Fruit fly (Drosophila melanogaster) whole organism: ENCODE results near the gene Prdm13.

Experiments
- CG8478 ChIP-seq: fragments of >200 bp; optimal IDR thresholded peaks from 2 replicates; lab custom pipeline; 2018; ENCODE audit warnings: inconsistent platforms
- Dll ChIP-seq: fragments of >200 bp; optimal IDR thresholded peaks from 2 replicates; lab custom pipeline; 2017
- EcR ChIP-seq, 2 experiments: fragments of >200 bp; optimal IDR thresholded peaks; 2 replicates each; lab custom pipeline; 2017; ENCODE audit warnings: missing biosample characterization in 2 of 2, missing genetic modification characterization in 2 of 2, missing genetic modification reagents in 2 of 2
- pan ChIP-seq: fragments of >200 bp; optimal IDR thresholded peaks from 2 replicates; lab custom pipeline; 2017
- psq ChIP-seq: fragments of >200 bp; optimal IDR thresholded peaks from 2 replicates; lab custom pipeline; 2017
- usp ChIP-seq: fragments of >200 bp; optimal IDR thresholded peaks from 2 replicates; lab custom pipeline; 2017; ENCODE audit warnings: missing biosample characterization, missing genetic modification characterization, mixed read lengths

The Prdm13 gene

DNA sequence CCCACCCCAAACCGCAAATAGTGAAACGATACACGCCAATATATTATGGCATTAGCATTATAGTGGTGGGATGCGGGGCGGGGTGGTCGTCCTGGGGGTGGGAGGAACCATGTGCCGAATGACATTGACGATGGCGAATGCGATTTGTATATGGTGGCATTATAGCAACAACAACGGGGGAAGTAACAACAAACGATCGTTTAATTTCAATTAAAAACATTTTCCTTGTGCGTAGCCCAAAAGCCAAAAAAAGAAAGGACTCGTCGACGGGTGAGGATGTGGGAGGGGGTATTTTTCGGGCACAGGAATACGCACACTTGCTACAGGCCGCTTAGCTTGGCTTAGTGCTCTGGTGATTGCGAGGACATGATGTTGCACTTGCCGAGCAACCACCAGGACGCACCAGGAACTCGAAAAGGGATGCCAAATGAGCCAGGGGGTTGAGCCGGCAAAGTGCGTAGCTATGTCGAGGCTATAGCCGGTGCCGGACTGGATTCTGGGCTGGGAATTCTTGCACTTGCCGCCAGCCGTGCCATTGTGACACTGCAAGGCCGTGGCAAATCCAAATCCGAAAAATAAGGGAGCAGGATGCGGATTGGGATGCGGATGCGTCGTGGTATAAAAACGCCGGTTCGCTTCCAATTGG is at the start of gene Prdm13:
Gene Prdm13 (plus strand): TSS at position 645 of the 646 bp plus-strand sequence.
- TF ChIP-seq CG8478 (no peak), Dll (lab: Kevin White, UChicago) (no peak)

DNA sequence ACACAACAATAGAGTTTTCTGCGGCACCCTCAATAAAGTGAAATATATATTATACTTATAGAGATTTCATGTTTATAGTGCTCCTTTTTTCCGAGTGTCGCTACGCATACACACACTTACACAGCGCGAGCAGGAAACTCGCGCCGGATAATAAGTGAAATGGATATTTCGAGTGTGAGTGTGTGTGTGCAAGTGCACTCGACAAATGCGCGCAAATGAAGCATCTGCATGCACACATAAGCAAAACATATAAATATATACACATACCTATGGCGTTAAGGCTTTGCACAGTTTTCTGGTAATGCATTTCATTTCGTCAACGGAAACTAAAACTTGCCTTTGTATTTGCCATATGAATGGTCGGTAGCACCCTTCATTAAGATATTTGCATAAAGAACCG is 47.4 kb upstream of the Prdm13 start:
- TF ChIP-seq psq (lab: Kevin White, UChicago) = no peak
- no peak for TF ChIP-seq CG8478
- no peak for TF ChIP-seq pan
- no peak for TF ChIP-seq usp (GFP tag; lab: Kevin White, UChicago)
- no peak for TF ChIP-seq Dll (lab: Kevin White, UChicago)
- no peak for TF ChIP-seq EcR (GFP tag; optimal IDR thresholded peaks at IDR 0.05; lab: Kevin White, UChicago)

DNA sequence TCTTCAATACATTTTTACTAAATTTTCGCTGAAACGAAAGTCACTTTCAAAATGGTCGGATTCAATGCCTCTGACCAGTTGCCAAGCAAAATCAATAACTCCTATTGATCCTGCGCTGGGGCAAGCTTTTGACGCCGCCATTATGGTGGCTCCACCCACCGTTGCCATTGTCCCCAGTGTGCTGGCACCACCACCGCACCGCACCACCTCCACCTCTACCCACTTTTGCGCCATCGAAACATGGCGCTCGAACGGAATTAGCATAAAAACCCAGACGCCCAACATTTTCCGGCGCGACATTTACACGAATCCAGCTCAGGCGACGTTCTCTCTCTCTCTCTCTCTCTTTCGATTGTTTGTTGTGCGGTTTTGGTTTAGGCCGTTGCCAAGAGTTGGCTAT is 46.0 kb upstream of the Prdm13 start:
- no peak for TF ChIP-seq psq (lab: Kevin White, UChicago)
- TF ChIP-seq CG8478 = no peak
- no peak for TF ChIP-seq EcR (GFP tag; optimal IDR thresholded peaks at IDR 0.05; lab: Kevin White, UChicago)
- no peak for TF ChIP-seq Dll (lab: Kevin White, UChicago)
- TF ChIP-seq usp (GFP tag; lab: Kevin White, UChicago) = no peak
- TF ChIP-seq pan = no peak

dm6 chr3L:6124616-6125408 is 38.1 kb upstream of the Prdm13 start:
- no peak for TF ChIP-seq pan
- TF ChIP-seq usp (GFP tag; lab: Kevin White, UChicago) = no peak
- TF ChIP-seq Dll (lab: Kevin White, UChicago) = no peak
- no peak for TF ChIP-seq psq (lab: Kevin White, UChicago)
- no peak for TF ChIP-seq CG8478
- TF ChIP-seq EcR (GFP tag; optimal IDR thresholded peaks at IDR 0.05; lab: Kevin White, UChicago) = no peak

DNA sequence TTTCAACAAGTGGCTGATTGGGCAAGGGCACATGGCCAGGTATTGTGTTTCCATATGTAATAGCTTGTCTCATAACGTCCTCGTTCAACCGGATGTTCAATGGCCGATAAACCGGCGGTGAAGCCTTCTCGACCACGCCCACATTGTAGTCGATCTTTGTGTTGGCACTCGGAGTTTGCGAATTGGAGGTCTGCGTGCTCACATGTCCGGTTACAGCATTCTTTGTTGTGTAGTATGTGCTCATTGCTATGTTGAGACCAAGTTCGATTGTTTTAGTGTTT is 37.6 kb upstream of the Prdm13 start:
- TF ChIP-seq usp (GFP tag; lab: Kevin White, UChicago) = no peak
- no peak for TF ChIP-seq CG8478

- no peak for TF ChIP-seq Dll (lab: Kevin White, UChicago)
- no peak for TF ChIP-seq EcR (GFP tag; optimal IDR thresholded peaks at IDR 0.05; lab: Kevin White, UChicago)
Measured at dm6 chr3L:6129591-6129990, 33.3 kb upstream of the Prdm13 start.

dm6 chr3L:6130944-6131343 is 32.0 kb upstream of the Prdm13 start, which contains the start of gene Lcp65Ag3:
Gene Lcp65Ag3, minus strand, starts transcription at chr3L:6130989.
- TF ChIP-seq CG8478 (no peak), usp (GFP tag; lab: Kevin White, UChicago) (no peak), Dll (lab: Kevin White, UChicago) (no peak)

DNA sequence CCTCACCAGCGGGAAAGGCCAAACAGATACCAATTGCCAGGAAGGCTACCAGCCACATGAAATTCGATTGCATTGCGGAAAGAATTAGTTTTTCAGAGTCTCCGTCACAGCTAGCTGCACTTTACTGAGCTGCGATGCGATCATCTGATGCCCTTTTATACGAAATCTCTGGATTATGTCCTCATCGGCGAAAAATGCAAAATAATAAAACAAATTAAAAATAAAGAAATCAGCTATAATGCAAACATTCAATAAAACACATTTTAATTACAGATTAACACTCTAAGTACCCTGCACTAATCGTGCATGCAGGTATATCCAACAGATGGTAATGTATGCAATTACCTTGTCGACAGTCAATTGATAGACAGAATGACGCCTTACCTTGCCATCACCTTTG is 30.9 kb upstream of the Prdm13 start, which contains the start of gene Cpr65Au:
Gene Cpr65Au (minus strand): TSS at position 101 of the 400 bp plus-strand sequence.
- no peak for TF ChIP-seq usp (GFP tag; lab: Kevin White, UChicago)
- TF ChIP-seq Dll (lab: Kevin White, UChicago) = no peak
- no peak for TF ChIP-seq CG8478
- no peak for TF ChIP-seq psq (lab: Kevin White, UChicago)
- TF ChIP-seq pan = no peak
- no peak for TF ChIP-seq EcR (GFP tag; optimal IDR thresholded peaks at IDR 0.05; lab: Kevin White, UChicago)

DNA sequence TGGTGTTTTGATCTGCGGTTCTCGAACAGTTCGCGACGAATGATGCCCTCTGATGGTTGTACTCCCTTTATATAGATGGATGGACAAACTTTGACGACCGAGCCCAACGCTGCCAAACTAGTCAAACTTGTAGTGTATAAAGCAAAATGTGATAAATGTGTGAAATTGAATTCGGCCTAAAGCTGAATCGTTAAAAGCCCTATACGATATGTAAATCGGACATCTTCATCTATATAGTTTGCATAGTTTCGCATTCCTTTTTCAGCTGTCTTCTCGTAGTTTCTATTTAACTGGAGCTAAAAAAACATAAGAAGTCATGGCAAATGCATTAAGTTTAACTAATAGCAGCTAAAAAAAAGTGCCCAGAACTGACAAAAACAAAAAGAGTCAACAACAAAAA is 29.4 kb upstream of the Prdm13 start, which contains the start of gene Lcp65Ag2:
Gene Lcp65Ag2 (minus strand): TSS at position 48 of the 400 bp plus-strand sequence.
- no peak for TF ChIP-seq psq (lab: Kevin White, UChicago)
- no peak for TF ChIP-seq pan
- no peak for TF ChIP-seq EcR (GFP tag; optimal IDR thresholded peaks at IDR 0.05; lab: Kevin White, UChicago)
- TF ChIP-seq CG8478 = no peak
- no peak for TF ChIP-seq usp (GFP tag; lab: Kevin White, UChicago)
- no peak for TF ChIP-seq Dll (lab: Kevin White, UChicago)

DNA sequence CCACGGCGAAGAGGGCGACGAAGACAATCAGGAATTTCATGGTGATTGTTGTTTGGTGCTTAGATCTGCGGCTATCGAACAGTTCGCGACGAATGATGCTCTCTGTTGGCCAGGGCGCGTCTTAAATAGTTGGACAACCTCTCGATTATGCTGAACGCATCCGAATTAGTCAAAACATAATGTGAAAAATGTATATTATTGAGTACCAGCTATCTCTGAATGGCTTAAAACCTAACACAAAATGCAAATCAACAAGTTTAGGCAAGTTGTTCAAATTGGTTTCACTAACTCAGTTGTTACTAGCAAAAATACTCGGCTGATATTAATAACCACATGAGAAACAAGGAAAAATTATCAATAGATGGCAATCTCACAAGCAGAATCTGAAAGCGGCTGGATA is 27.8 kb upstream of the Prdm13 start, which contains the start of gene Lcp65Ag1:
Gene Lcp65Ag1 (minus strand): TSS at position 101 of the 400 bp plus-strand sequence.
- TF ChIP-seq Dll (lab: Kevin White, UChicago) = no peak
- no peak for TF ChIP-seq CG8478
- TF ChIP-seq usp (GFP tag; lab: Kevin White, UChicago) = no peak
- TF ChIP-seq psq (lab: Kevin White, UChicago) = no peak
- no peak for TF ChIP-seq pan
- TF ChIP-seq EcR (GFP tag; optimal IDR thresholded peaks at IDR 0.05; lab: Kevin White, UChicago) = no peak

- no peak for TF ChIP-seq EcR (GFP tag; optimal IDR thresholded peaks at IDR 0.05; lab: Kevin White, UChicago)
Measured at dm6 chr3L:6136691-6137090, 26.2 kb upstream of the Prdm13 start, which contains the start of gene Lcp65Af. Gene Lcp65Af, minus strand, starts transcription at chr3L:6136791.

- TF ChIP-seq usp (GFP tag; lab: Kevin White, UChicago) (no peak), pan (no peak), EcR (GFP tag; optimal IDR thresholded peaks at IDR 0.05; lab: Kevin White, UChicago) (no peak)
Measured at dm6 chr3L:6138018-6138417, 24.9 kb upstream of the Prdm13 start, which contains the start of gene Lcp65Ae. Gene Lcp65Ae, minus strand, starts transcription at chr3L:6138118.

DNA sequence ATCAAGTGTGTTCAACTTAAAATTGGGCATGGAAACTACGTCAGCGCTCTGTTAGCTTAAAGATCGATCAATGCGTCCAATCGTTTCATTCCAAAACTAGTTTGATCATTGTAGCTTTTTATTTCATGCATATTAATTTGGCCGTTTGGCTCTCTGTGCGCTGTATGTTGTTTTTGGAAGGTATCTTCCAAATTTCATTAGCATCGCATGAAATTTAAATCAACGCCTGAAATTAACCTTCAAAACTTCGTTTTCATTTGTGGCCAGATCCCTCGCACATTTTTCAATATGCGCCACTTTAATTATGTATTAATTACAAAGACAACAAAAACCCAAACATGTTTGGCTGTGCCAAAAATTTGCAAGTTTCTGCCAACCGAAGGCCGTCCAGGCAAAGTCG is 24.3 kb upstream of the Prdm13 start:
- TF ChIP-seq psq (lab: Kevin White, UChicago) = no peak
- no peak for TF ChIP-seq pan
- TF ChIP-seq Dll (lab: Kevin White, UChicago) = no peak
- TF ChIP-seq usp (GFP tag; lab: Kevin White, UChicago) = no peak
- no peak for TF ChIP-seq CG8478
- no peak for TF ChIP-seq EcR (GFP tag; optimal IDR thresholded peaks at IDR 0.05; lab: Kevin White, UChicago)
